Fruit fly (Drosophila melanogaster) whole organism, adult: ENCODE data around the gene CG9288.

Source experiments
- CG1620 ChIP-seq: fragments of 200-800 bp; sonication (Bioruptor generic); optimal IDR thresholded peaks from 2 replicates; lab custom pipeline; 2016; ENCODE audit warnings: missing biosample characterization, missing genetic modification characterization
- CG5204 ChIP-seq: fragments of 200-800 bp; sonication (Bioruptor generic); optimal IDR thresholded peaks from 2 replicates; lab custom pipeline; 2016; ENCODE audit warnings: missing biosample characterization, missing genetic modification characterization
- Crg-1 ChIP-seq: fragments of 200-800 bp; sonication (Bioruptor generic); optimal IDR thresholded peaks from 2 replicates; lab custom pipeline; 2016; ENCODE audit warnings: missing biosample characterization, missing genetic modification characterization

dm6 chr3R:13782035-13782434 lies 2.6 kb downstream of the CG9288 start, which contains the start of gene Dip-B:
- TF ChIP-seq CG5204 (GFP tag; lab: Kevin White, UChicago): no peak
- TF ChIP-seq CG1620: no peak
- no peak for TF ChIP-seq Crg-1 (GFP tag; lab: Kevin White, UChicago)
